Worm (Caenorhabditis elegans) whole organism, late embryonic: ENCODE measurements around the gene col-155.

Experiments
- K02D7.2 ChIP-seq: sonication (generic microtip); optimal IDR thresholded peaks from 2 replicates; lab custom pipeline; 2017; ENCODE audit warnings: mild to moderate bottlenecking, missing genetic modification characterization, missing compliant biosample characterization
- ceh-2 ChIP-seq: sonication (generic microtip); optimal IDR thresholded peaks from 2 replicates; lab custom pipeline; 2016; ENCODE audit warnings: missing genotype, missing genetic modification characterization, missing compliant biosample characterization
- elt-2 ChIP-seq: sonication (generic microtip); optimal IDR thresholded peaks from 2 replicates; lab custom pipeline; 2016; ENCODE audit warnings: missing genetic modification reagents, missing genetic modification characterization, missing compliant biosample characterization
- nhr-11 ChIP-seq: fragments of 150-350 bp; optimal IDR thresholded peaks from 2 replicates; lab custom pipeline; 2014; ENCODE audit warnings: missing biosample characterization, missing genetic modification characterization

DNA sequence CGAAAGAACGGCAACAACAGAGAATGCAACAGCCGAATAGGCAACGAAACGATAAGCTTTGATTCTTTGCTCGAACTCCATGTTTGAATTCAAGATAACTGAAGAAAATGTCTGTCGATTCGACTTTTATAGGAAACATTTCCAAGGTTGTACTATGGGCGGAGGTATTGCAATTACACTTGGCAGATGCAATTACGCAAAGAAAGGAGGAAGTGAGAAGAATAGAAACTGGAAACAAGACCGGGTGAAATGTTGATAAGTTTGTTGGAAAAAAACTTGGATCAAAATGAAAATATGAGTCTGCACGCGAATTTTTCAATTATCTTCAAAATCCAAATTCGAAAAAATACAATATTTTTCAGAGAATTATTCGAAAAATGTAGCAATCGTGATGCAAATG is at the start of gene col-155:
- TF ChIP-seq K02D7.2 (tag; lab: Kevin White, UChicago) = no peak
- TF ChIP-seq elt-2 (tag; lab: Kevin White, UChicago) = no peak
- TF ChIP-seq nhr-11 (tag; lab: Kevin White, UChicago) = no peak
- TF ChIP-seq ceh-2 (tag; lab: Kevin White, UChicago) = no peak
